Worm (Caenorhabditis elegans) whole organism, mixed stage, embryonic: ENCODE data around the gene idpc-7.

Experiments
- bed-3 ChIP-seq: fragments of 200-800 bp; sonication (Bioruptor generic); optimal IDR thresholded peaks from 3 replicates; lab custom pipeline; 2018; ENCODE audit warnings: mild to moderate bottlenecking, missing genetic modification characterization, moderate library complexity, missing compliant biosample characterization
- blmp-1 ChIP-seq: fragments of 150-350 bp; optimal IDR thresholded peaks from 2 replicates; lab custom pipeline; 2014; ENCODE audit warnings: missing biosample characterization, missing genetic modification characterization
- elt-3 ChIP-seq: fragments of 150-350 bp; optimal IDR thresholded peaks from 2 replicates; lab custom pipeline; 2014; ENCODE audit warnings: missing biosample characterization, missing genetic modification characterization
- lsy-2 ChIP-seq: fragments of 150-350 bp; optimal IDR thresholded peaks from 2 replicates; lab custom pipeline; 2014; ENCODE audit warnings: missing biosample characterization, missing genetic modification characterization
- mab-5 ChIP-seq: fragments of 150-350 bp; optimal IDR thresholded peaks from 2 replicates; lab custom pipeline; 2014; ENCODE audit warnings: missing biosample characterization, missing genetic modification characterization
- nhr-12 ChIP-seq: fragments of 150-350 bp; optimal IDR thresholded peaks from 2 replicates; lab custom pipeline; 2014; ENCODE audit warnings: missing biosample characterization, missing genetic modification characterization
- nhr-237 ChIP-seq: fragments of 150-350 bp; optimal IDR thresholded peaks from 2 replicates; lab custom pipeline; 2014; ENCODE audit warnings: missing biosample characterization, missing genetic modification characterization
- nhr-76 ChIP-seq: sonication (generic microtip); optimal IDR thresholded peaks from 2 replicates; lab custom pipeline; 2017; ENCODE audit warnings: missing biosample characterization, missing genetic modification characterization
- pha-4 ChIP-seq: fragments of 150-350 bp; optimal IDR thresholded peaks from 2 replicates; lab custom pipeline; 2018; ENCODE audit warnings: missing biosample characterization, missing genetic modification reagents, missing genetic modification characterization
- sem-2 ChIP-seq: fragments of 200-800 bp; sonication (Bioruptor generic); optimal IDR thresholded peaks from 2 replicates; lab custom pipeline; 2018; ENCODE audit warnings: mild to moderate bottlenecking, missing genetic modification characterization, missing compliant biosample characterization
- sptf-1 ChIP-seq: sonication (generic microtip); optimal IDR thresholded peaks from 2 replicates; lab custom pipeline; 2017; ENCODE audit warnings: mild to moderate bottlenecking, missing genetic modification characterization, moderate library complexity, missing compliant biosample characterization
- unc-39 ChIP-seq: fragments of 150-350 bp; optimal IDR thresholded peaks from 2 replicates; lab custom pipeline; 2014; ENCODE audit warnings: missing biosample characterization, missing genetic modification characterization
- unc-62 ChIP-seq: fragments of 150-350 bp; optimal IDR thresholded peaks from 2 replicates; lab custom pipeline; 2014; ENCODE audit warnings: missing biosample characterization, missing genetic modification reagents, missing genetic modification characterization

DNA sequence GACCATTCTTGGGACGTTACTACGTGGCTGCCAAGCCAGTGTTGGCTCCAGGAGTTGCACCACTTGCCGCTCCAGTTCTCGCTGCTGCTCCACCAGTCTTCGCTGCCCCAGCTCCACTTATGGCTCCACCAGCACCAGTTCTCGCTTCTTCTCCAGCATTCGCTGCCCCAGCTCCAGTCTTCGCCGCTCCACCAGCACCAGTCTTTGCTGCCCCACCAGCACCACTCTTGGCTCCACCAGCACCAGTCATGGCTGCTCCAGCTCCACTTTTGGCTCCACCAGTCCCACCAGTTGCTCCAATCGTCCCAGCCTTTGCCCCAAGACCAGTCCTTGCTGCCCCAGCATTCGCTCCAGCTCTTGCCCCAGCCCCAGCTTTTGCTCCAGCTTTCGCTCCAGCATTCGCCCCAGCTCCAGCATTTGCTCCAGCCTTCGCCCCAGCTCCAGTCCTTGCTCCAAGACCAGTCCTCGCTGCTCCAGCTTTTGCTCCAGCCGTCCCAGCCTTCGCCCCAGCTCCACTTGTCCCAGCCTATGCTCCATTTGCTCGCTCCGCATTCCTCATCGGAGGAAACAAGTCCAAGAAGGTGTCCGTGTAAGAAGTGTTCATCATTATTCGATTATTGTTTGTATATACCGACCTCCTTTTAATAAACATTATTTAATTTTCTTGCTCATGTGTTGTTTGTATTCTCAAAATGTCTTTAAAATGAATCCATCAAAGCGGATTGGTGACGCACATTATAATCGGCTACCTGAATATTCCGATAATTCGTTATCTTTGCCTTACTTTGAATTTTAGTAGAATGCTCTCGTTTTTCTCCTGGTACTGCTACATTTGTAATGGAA is 7.0 kb upstream of the idpc-7 start, which contains the start of gene T06E4.7:
- TF ChIP-seq sptf-1 (tag; lab: Kevin White, UChicago) (no peak), mab-5 (tag; lab: Kevin White, UChicago) (no peak), nhr-12 (tag; lab: Kevin White, UChicago) (no peak), unc-62 (GFP tag; lab: Kevin White, UChicago) (no peak), pha-4 (no peak), nhr-237 (tag; lab: Kevin White, UChicago) (no peak), nhr-76 (no peak), elt-3 (tag; lab: Kevin White, UChicago) (no peak), lsy-2 (tag; lab: Kevin White, UChicago) (no peak), sem-2 (GFP tag; lab: Kevin White, UChicago) (no peak), unc-39 (no peak), bed-3 (GFP tag; lab: Kevin White, UChicago) (no peak), blmp-1 (tag; lab: Kevin White, UChicago) (no peak)
